Fruit fly (Drosophila melanogaster) whole organism, embryonic: ENCODE measurements around the gene sr.
A peak's percentile ranks its signal among the peaks of the same experiment; 100 is the strongest.

Experiments
- Atf3 ChIP-seq: fragments of 200-800 bp; sonication (Bioruptor generic); optimal IDR thresholded peaks from 3 replicates; lab custom pipeline; 2016; ENCODE audit warnings: missing biosample characterization, missing genetic modification characterization
- Awh ChIP-seq: fragments of 200-800 bp; sonication (Bioruptor generic); IDR thresholded peaks from 2 replicates; pipeline ENCODE4, ENCODE4 v1.3.6; 2022; ENCODE audit warnings: missing biosample characterization, missing genetic modification characterization
- B-H2 ChIP-seq: fragments of 200-800 bp; sonication (Bioruptor generic); optimal IDR thresholded peaks from 2 replicates; lab custom pipeline; 2018; ENCODE audit warnings: missing biosample characterization, mild to moderate bottlenecking, missing genetic modification characterization
- CG10654 ChIP-seq: fragments of 200-800 bp; sonication (Bioruptor generic); optimal IDR thresholded peaks from 2 replicates; lab custom pipeline; 2016; ENCODE audit warnings: missing biosample characterization, missing genetic modification characterization
- CG11247 ChIP-seq: fragments of 200-800 bp; sonication (Bioruptor generic); IDR thresholded peaks from 2 replicates; pipeline ENCODE4 v1.3.6; 2022; ENCODE audit warnings: missing biosample characterization, missing genetic modification characterization
- CG11504 ChIP-seq: fragments of 200-800 bp; sonication (Bioruptor generic); optimal IDR thresholded peaks from 3 replicates; lab custom pipeline; 2019; ENCODE audit warnings: missing biosample characterization, mild to moderate bottlenecking, missing genetic modification characterization, moderate library complexity
- CG11723 ChIP-seq: fragments of 200-800 bp; sonication (Bioruptor generic); optimal IDR thresholded peaks from 2 replicates; lab custom pipeline; 2017; ENCODE audit warnings: missing biosample characterization, mild to moderate bottlenecking, missing genetic modification characterization
- CG13775 ChIP-seq: fragments of 200-800 bp; sonication (Bioruptor generic); optimal IDR thresholded peaks from 3 replicates; lab custom pipeline; 2017; ENCODE audit warnings: missing biosample characterization, mild to moderate bottlenecking, missing genetic modification characterization
- CG14965 ChIP-seq: fragments of 200-800 bp; sonication (Bioruptor generic); optimal IDR thresholded peaks from 2 replicates; lab custom pipeline; 2016; ENCODE audit warnings: missing biosample characterization, missing genetic modification characterization, borderline replicate concordance
- CG1602 ChIP-seq: fragments of 200-800 bp; sonication (Bioruptor generic); optimal IDR thresholded peaks from 3 replicates; lab custom pipeline; 2016; ENCODE audit warnings: missing biosample characterization, missing genetic modification characterization
- CG17328 ChIP-seq: fragments of 200-800 bp; sonication (Bioruptor generic); IDR thresholded peaks from 2 replicates; pipeline ENCODE4 v1.3.6; 2022; ENCODE audit warnings: missing biosample characterization, missing genetic modification characterization
- CG18011 ChIP-seq: fragments of 200-800 bp; sonication (Bioruptor generic); optimal IDR thresholded peaks from 2 replicates; lab custom pipeline; 2017; ENCODE audit warnings: missing biosample characterization, missing genetic modification characterization, mild to moderate bottlenecking, moderate library complexity, missing genotype
- CG18764 ChIP-seq: fragments of 200-800 bp; sonication (Bioruptor generic); optimal IDR thresholded peaks from 3 replicates; lab custom pipeline; 2016; ENCODE audit warnings: missing biosample characterization, missing genetic modification characterization
- CG2116 ChIP-seq: fragments of 200-800 bp; sonication (Bioruptor generic); optimal IDR thresholded peaks from 3 replicates; lab custom pipeline; 2018; ENCODE audit warnings: missing biosample characterization, mild to moderate bottlenecking, missing genetic modification characterization
- CG2202 ChIP-seq: fragments of 200-800 bp; sonication (Bioruptor generic); optimal IDR thresholded peaks from 2 replicates; lab custom pipeline; 2018; ENCODE audit warnings: missing biosample characterization, mild to moderate bottlenecking, missing genetic modification characterization
- CG2875 ChIP-seq: fragments of 200-800 bp; sonication (Bioruptor generic); optimal IDR thresholded peaks from 2 replicates; lab custom pipeline; 2017; ENCODE audit warnings: missing biosample characterization, mild to moderate bottlenecking, missing genetic modification characterization, missing genetic modification reagents
- CG30020 ChIP-seq: fragments of 200-800 bp; optimal IDR thresholded peaks from 2 replicates; lab custom pipeline; 2019; ENCODE audit warnings: missing biosample characterization, mild to moderate bottlenecking, missing genetic modification characterization, moderate library complexity
- CG31224 ChIP-seq: fragments of 200-800 bp; sonication (Bioruptor generic); IDR thresholded peaks from 2 replicates; pipeline ENCODE4 v1.3.6; 2022; ENCODE audit warnings: missing biosample characterization, missing genetic modification characterization
- CG31365 ChIP-seq: fragments of 200-800 bp; sonication (Bioruptor generic); optimal IDR thresholded peaks from 2 replicates; lab custom pipeline; 2018; ENCODE audit warnings: missing biosample characterization, mild to moderate bottlenecking, missing genetic modification characterization
- CG31441 ChIP-seq: fragments of 200-800 bp; sonication (Bioruptor generic); IDR thresholded peaks from 2 replicates; pipeline ENCODE4 v1.3.6; 2022; ENCODE audit warnings: missing biosample characterization, missing genetic modification characterization
- CG34422 ChIP-seq: fragments of 200-800 bp; sonication (Bioruptor generic); IDR thresholded peaks from 3 replicates; pipeline ENCODE4 v1.3.6; 2022; ENCODE audit warnings: missing biosample characterization, missing genetic modification characterization
- CG4854 ChIP-seq: fragments of 200-800 bp; sonication (Bioruptor generic); optimal IDR thresholded peaks from 2 replicates; lab custom pipeline; 2016; ENCODE audit warnings: missing biosample characterization, missing genetic modification characterization, inconsistent platforms
- CG6689 ChIP-seq: fragments of 200-800 bp; sonication (Bioruptor generic); IDR thresholded peaks from 2 replicates; pipeline ENCODE4 v1.3.6; 2022; ENCODE audit warnings: missing biosample characterization, missing genetic modification characterization
- CG6791 ChIP-seq: fragments of 200-800 bp; sonication (Bioruptor generic); IDR thresholded peaks from 3 replicates; pipeline ENCODE4 v1.3.6; 2022; ENCODE audit warnings: missing biosample characterization, missing genetic modification characterization; ENCODE audit not compliant: partially characterized antibody
- CG6854 ChIP-seq: fragments of 200-800 bp; sonication (Bioruptor generic); optimal IDR thresholded peaks from 3 replicates; lab custom pipeline; 2017; ENCODE audit warnings: missing biosample characterization, mild to moderate bottlenecking, missing genetic modification characterization
- D19B ChIP-seq: fragments of 200-800 bp; sonication (Bioruptor generic); optimal IDR thresholded peaks from 2 replicates; lab custom pipeline; 2017; ENCODE audit warnings: missing biosample characterization, mild to moderate bottlenecking, missing genetic modification characterization
- Dll ChIP-seq: fragments of 200-800 bp; sonication (Bioruptor generic); IDR thresholded peaks from 4 replicates; pipeline ENCODE4 v1.3.6; 2022; ENCODE audit warnings: missing biosample characterization, missing genetic modification characterization; ENCODE audit not compliant: partially characterized antibody
- HHEX ChIP-seq: fragments of 200-800 bp; sonication (Bioruptor generic); optimal IDR thresholded peaks from 3 replicates; lab custom pipeline; 2017; ENCODE audit warnings: missing biosample characterization, mild to moderate bottlenecking, missing genetic modification characterization, missing genetic modification reagents
- Hr51 ChIP-seq, 2 experiments: fragments of 200-800 bp; sonication (Bioruptor generic); optimal IDR thresholded peaks; 2 replicates in 1 of 2; 3 replicates in 1 of 2; lab custom pipeline; 2016 to 2018; ENCODE audit warnings: missing biosample characterization in 2 of 2, missing genetic modification characterization in 2 of 2, mild to moderate bottlenecking in 1 of 2, moderate library complexity in 1 of 2
- Neu2 ChIP-seq: fragments of 200-800 bp; sonication (Bioruptor generic); optimal IDR thresholded peaks from 3 replicates; lab custom pipeline; 2016; ENCODE audit warnings: missing biosample characterization, missing genetic modification characterization, borderline replicate concordance
- Rfx ChIP-seq: fragments of 200-800 bp; sonication (Bioruptor generic); IDR thresholded peaks from 2 replicates; pipeline ENCODE4 v1.3.6; 2022; ENCODE audit warnings: missing biosample characterization, missing genetic modification characterization
- Rx ChIP-seq: fragments of 200-800 bp; sonication (Bioruptor generic); IDR thresholded peaks from 2 replicates; pipeline ENCODE4 v1.3.6; 2022; ENCODE audit warnings: missing biosample characterization, missing genetic modification characterization
- bowl ChIP-seq: fragments of 200-800 bp; sonication (Bioruptor generic); IDR thresholded peaks from 2 replicates; pipeline ENCODE4 v1.3.6; 2022; ENCODE audit warnings: missing biosample characterization, missing genetic modification characterization
- caup ChIP-seq: fragments of 200-800 bp; sonication (Bioruptor generic); optimal IDR thresholded peaks from 3 replicates; lab custom pipeline; 2017; ENCODE audit warnings: missing biosample characterization, mild to moderate bottlenecking, missing genetic modification characterization, moderate library complexity; ENCODE audit not compliant: severe bottlenecking
- esg ChIP-seq: fragments of 200-800 bp; sonication (Bioruptor generic); conservative IDR thresholded peaks from 2 replicates; pipeline ENCODE4 v1.3.6; 2022; ENCODE audit warnings: missing biosample characterization, missing genetic modification characterization
- eyg ChIP-seq: fragments of 200-800 bp; sonication (Bioruptor generic); optimal IDR thresholded peaks from 3 replicates; lab custom pipeline; 2016; ENCODE audit warnings: missing biosample characterization, missing genetic modification characterization
- fd3F ChIP-seq: fragments of 200-800 bp; sonication (Bioruptor generic); optimal IDR thresholded peaks from 2 replicates; lab custom pipeline; 2018; ENCODE audit warnings: missing biosample characterization, mild to moderate bottlenecking, missing genetic modification characterization, moderate library complexity
- gfzf ChIP-seq: fragments of 200-800 bp; sonication (Bioruptor generic); optimal IDR thresholded peaks from 2 replicates; lab custom pipeline; 2016; ENCODE audit warnings: missing biosample characterization, mild to moderate bottlenecking, missing genetic modification characterization, moderate library complexity
- hth ChIP-seq: fragments of >200 bp; optimal IDR thresholded peaks from 2 replicates; lab custom pipeline; 2017; ENCODE audit warnings: inconsistent platforms
- knrl ChIP-seq: fragments of 200-800 bp; sonication (Bioruptor generic); IDR thresholded peaks from 3 replicates; pipeline ENCODE4 v1.3.6; 2022; ENCODE audit warnings: missing biosample characterization, missing genetic modification characterization; ENCODE audit not compliant: partially characterized antibody
- lmd ChIP-seq: fragments of 200-800 bp; sonication (Bioruptor generic); IDR thresholded peaks from 2 replicates; pipeline ENCODE4 v1.3.6; 2022; ENCODE audit warnings: missing biosample characterization, missing genetic modification characterization
- pum ChIP-seq: fragments of 200-800 bp; sonication (Bioruptor generic); optimal IDR thresholded peaks from 2 replicates; lab custom pipeline; 2016; ENCODE audit warnings: missing biosample characterization, missing genetic modification characterization
- pzg ChIP-seq: fragments of 200-800 bp; sonication (Bioruptor generic); optimal IDR thresholded peaks from 3 replicates; lab custom pipeline; 2018; ENCODE audit warnings: missing biosample characterization, mild to moderate bottlenecking, missing genetic modification characterization, moderate library complexity
- run ChIP-seq: fragments of 200-800 bp; sonication (Bioruptor generic); optimal IDR thresholded peaks from 3 replicates; lab custom pipeline; 2018; ENCODE audit warnings: missing biosample characterization, mild to moderate bottlenecking, missing genetic modification characterization
- ssp ChIP-seq: fragments of 200-800 bp; sonication (Bioruptor generic); IDR thresholded peaks from 2 replicates; pipeline ENCODE4 v1.3.6; 2022; ENCODE audit warnings: missing biosample characterization, missing genetic modification characterization
- unc-4 ChIP-seq: fragments of 200-800 bp; sonication (Bioruptor generic); IDR thresholded peaks from 2 replicates; pipeline ENCODE4 v1.3.6; 2022; ENCODE audit warnings: missing biosample characterization, missing genetic modification characterization; ENCODE audit not compliant: partially characterized antibody
- wek ChIP-seq: fragments of 200-800 bp; sonication (Bioruptor generic); optimal IDR thresholded peaks from 3 replicates; lab custom pipeline; 2018; ENCODE audit warnings: missing biosample characterization, mild to moderate bottlenecking, missing genetic modification characterization, moderate library complexity
- yki ChIP-seq: fragments of >200 bp; optimal IDR thresholded peaks from 3 replicates; lab custom pipeline; 2018
- zfh1 ChIP-seq: fragments of 200-800 bp; sonication (Bioruptor generic); IDR thresholded peaks from 3 replicates; pipeline ENCODE4 v1.3.6; 2022; ENCODE audit warnings: missing biosample characterization, missing genetic modification characterization

sr gene

dm6 chr3R:18164052-18164722 is 73.6 kb downstream of the sr start, which contains the start of the genes CG7218 and Cbp20 (continued):
- no peak for TF ChIP-seq CG14965 (GFP tag; lab: Kevin White, UChicago)
- peak; percentile 73 for TF ChIP-seq gfzf
- TF ChIP-seq CG11504 (tag; lab: Kevin White, UChicago): peak; percentile 70
- peak; percentile 51 for TF ChIP-seq Atf3
- TF ChIP-seq hth (lab: Kevin White, UChicago): no peak
- TF ChIP-seq B-H2 (GFP tag; lab: Kevin White, UChicago): peak; percentile 77
- peak; percentile 76 for TF ChIP-seq lmd (GFP tag; lab: Robert Waterston, UW)
- no peak for TF ChIP-seq yki (lab: Kevin White, UChicago)
- peak; percentile 80 for TF ChIP-seq CG11247 (GFP tag; lab: Robert Waterston, UW)
- peak; percentile 74 for TF ChIP-seq fd3F
- TF ChIP-seq CG6689 (GFP tag; lab: Robert Waterston, UW): peak; percentile 65
- TF ChIP-seq caup: peak; percentile 63
- TF ChIP-seq Rfx (GFP tag; lab: Robert Waterston, UW): peak; percentile 93
- no peak for TF ChIP-seq CG2202 (tag; lab: Kevin White, UChicago)
- TF ChIP-seq eyg: peak; percentile 22
- TF ChIP-seq CG13775 (GFP tag; lab: Kevin White, UChicago): peak; percentile 73
- peak; percentile 88 for TF ChIP-seq knrl (GFP tag; lab: Robert Waterston, UW)
- peak; percentile 90 for TF ChIP-seq unc-4 (GFP tag; lab: Robert Waterston, UW)
- TF ChIP-seq CG2875 (GFP tag; lab: Kevin White, UChicago): no peak
- peak; percentile 47 for TF ChIP-seq CG18764 (GFP tag; lab: Kevin White, UChicago)
- TF ChIP-seq CG18011 (GFP tag; lab: Kevin White, UChicago): peak; percentile 41
- no peak for TF ChIP-seq Neu2 (GFP tag; lab: Kevin White, UChicago)
- peak; percentile 87 for TF ChIP-seq CG1602 (GFP tag; lab: Kevin White, UChicago)
- peak; percentile 23; the same call in 2 of the 3 replicates for TF ChIP-seq CG34422
- peak; percentile 69 for TF ChIP-seq pzg (GFP tag; lab: Kevin White, UChicago)
- peak; percentile 83 for TF ChIP-seq CG2116 (GFP tag; lab: Kevin White, UChicago)
- no peak for TF ChIP-seq bowl (GFP tag; lab: Robert Waterston, UW)
- peak; percentile 74 for TF ChIP-seq zfh1 (GFP tag; lab: Robert Waterston, UW)
- TF ChIP-seq CG31224 (GFP tag; lab: Robert Waterston, UW): peak; percentile 65
- TF ChIP-seq CG30020 (tag; lab: Kevin White, UChicago): peak; percentile 67
- peak; percentile 12 for TF ChIP-seq HHEX (GFP tag; lab: Kevin White, UChicago)
- TF ChIP-seq CG10654 (GFP tag; lab: Kevin White, UChicago): peak; percentile 50
- TF ChIP-seq CG17328 (GFP tag; lab: Robert Waterston, UW): peak; percentile 65
- TF ChIP-seq Awh (GFP tag; lab: Robert Waterston, UW): peak; percentile 49; the same call in 1 of the 2 replicates
- 0 out of 2 replicates have a peak, but pooled peaks have one; percentile 26 for TF ChIP-seq esg (GFP tag; lab: Robert Waterston, UW)
- peak; percentile 68 for TF ChIP-seq CG6791 (GFP tag; lab: Robert Waterston, UW)
- TF ChIP-seq D19B: peak; percentile 61
- peak; percentile 34; the same call in 1 of the 2 replicates for TF ChIP-seq ssp (GFP tag; lab: Robert Waterston, UW)
- no peak for TF ChIP-seq run (tag; lab: Kevin White, UChicago)
- TF ChIP-seq pum (GFP tag; lab: Kevin White, UChicago): peak; percentile 41
- TF ChIP-seq CG4854 (GFP tag; lab: Kevin White, UChicago): peak; percentile 26
- TF ChIP-seq Rx (GFP tag; lab: Robert Waterston, UW): peak; percentile 61
- TF ChIP-seq Dll (GFP tag; lab: Robert Waterston, UW): peak; percentile 96
- TF ChIP-seq wek (GFP tag; lab: Kevin White, UChicago): no peak
- TF ChIP-seq CG31365 (tag; lab: Kevin White, UChicago): no peak
- TF ChIP-seq CG6854 (GFP tag; lab: Kevin White, UChicago): no peak
- TF ChIP-seq Hr51 (GFP tag; optimal IDR thresholded peaks at IDR 0.05; lab: Kevin White, UChicago): peak; percentile 26 to 58
- peak; percentile 65 for TF ChIP-seq CG31441 (GFP tag; lab: Robert Waterston, UW)
- peak; percentile 34 for TF ChIP-seq CG11723 (GFP tag; lab: Kevin White, UChicago)
